Fruit fly (Drosophila melanogaster) whole organism, embryonic: ENCODE data around the gene PsGEF.

Source experiments
- Aef1 ChIP-seq: fragments of 200-800 bp; sonication (Bioruptor generic); IDR thresholded peaks from 3 replicates; pipeline ENCODE4 v1.3.6; 2022; ENCODE audit warnings: missing biosample characterization, missing genetic modification characterization
- Antp ChIP-seq: fragments of 200-800 bp; sonication (Bioruptor generic); optimal IDR thresholded peaks from 3 replicates; lab custom pipeline; 2016; ENCODE audit warnings: missing biosample characterization, missing genetic modification characterization
- B-H2 ChIP-seq: fragments of 200-800 bp; sonication (Bioruptor generic); optimal IDR thresholded peaks from 2 replicates; lab custom pipeline; 2018; ENCODE audit warnings: missing biosample characterization, mild to moderate bottlenecking, missing genetic modification characterization
- CG10543 ChIP-seq: fragments of 200-800 bp; sonication (Bioruptor generic); optimal IDR thresholded peaks from 3 replicates; lab custom pipeline; 2017; ENCODE audit warnings: missing biosample characterization, mild to moderate bottlenecking, missing genetic modification characterization, moderate library complexity
- CG11085 ChIP-seq: fragments of 200-800 bp; sonication (Bioruptor generic); IDR thresholded peaks from 2 replicates; pipeline ENCODE4 v1.3.6; 2022; ENCODE audit warnings: missing biosample characterization, missing genetic modification characterization
- CG14441 ChIP-seq: fragments of 200-800 bp; sonication (Bioruptor generic); IDR thresholded peaks from 2 replicates; pipeline ENCODE4 v1.3.6; 2022; ENCODE audit warnings: missing biosample characterization, missing genetic modification characterization
- CG1603 ChIP-seq: fragments of 200-800 bp; sonication (Bioruptor generic); optimal IDR thresholded peaks from 2 replicates; lab custom pipeline; 2019; ENCODE audit warnings: missing biosample characterization, mild to moderate bottlenecking, missing genetic modification characterization, moderate library complexity
- CG1792 ChIP-seq: fragments of 200-800 bp; sonication (Bioruptor generic); optimal IDR thresholded peaks from 2 replicates; lab custom pipeline; 2016; ENCODE audit warnings: missing biosample characterization, missing genetic modification characterization
- CG1832 ChIP-seq: fragments of 200-800 bp; sonication (Bioruptor generic); optimal IDR thresholded peaks from 2 replicates; lab custom pipeline; 2017; ENCODE audit warnings: missing biosample characterization, mild to moderate bottlenecking, missing genetic modification characterization, inconsistent platforms
- CG18599 ChIP-seq: fragments of 200-800 bp; sonication (Bioruptor generic); optimal IDR thresholded peaks from 3 replicates; lab custom pipeline; 2017; ENCODE audit warnings: missing biosample characterization, missing genetic modification characterization, mild to moderate bottlenecking, moderate library complexity, missing genetic modification reagents
- CG31365 ChIP-seq: fragments of 200-800 bp; sonication (Bioruptor generic); optimal IDR thresholded peaks from 2 replicates; lab custom pipeline; 2018; ENCODE audit warnings: missing biosample characterization, mild to moderate bottlenecking, missing genetic modification characterization
- CG3847 ChIP-seq: fragments of 200-800 bp; sonication (Bioruptor generic); IDR thresholded peaks from 2 replicates; pipeline ENCODE4 v1.3.6; 2022; ENCODE audit warnings: missing biosample characterization, missing genetic modification characterization
- CG7357 ChIP-seq: fragments of 200-800 bp; sonication (Bioruptor generic); IDR thresholded peaks from 3 replicates; pipeline ENCODE4 v1.3.6; 2022; ENCODE audit warnings: missing biosample characterization, missing genetic modification characterization
- CG7786 ChIP-seq: fragments of 200-800 bp; sonication (Bioruptor generic); optimal IDR thresholded peaks from 2 replicates; lab custom pipeline; 2016; ENCODE audit warnings: missing biosample characterization, missing genetic modification characterization
- CG8765 ChIP-seq: fragments of 200-800 bp; sonication (Bioruptor generic); IDR thresholded peaks from 2 replicates; pipeline ENCODE4 v1.3.6; 2022; ENCODE audit warnings: missing biosample characterization, missing genetic modification characterization
- CG9215 ChIP-seq: fragments of 200-800 bp; sonication (Bioruptor generic); IDR thresholded peaks from 2 replicates; pipeline ENCODE4 v1.3.6; 2022; ENCODE audit warnings: missing biosample characterization, missing genetic modification characterization
- CG9797 ChIP-seq: fragments of 200-800 bp; sonication (Bioruptor generic); optimal IDR thresholded peaks from 3 replicates; lab custom pipeline; 2018; ENCODE audit warnings: missing biosample characterization, mild to moderate bottlenecking, missing genetic modification characterization
- CTCF ChIP-seq: fragments of 200-800 bp; sonication (Bioruptor generic); optimal IDR thresholded peaks from 2 replicates; lab custom pipeline; 2017; ENCODE audit warnings: missing biosample characterization, mild to moderate bottlenecking, missing genetic modification characterization, moderate library complexity
- Deaf1 ChIP-seq: fragments of 200-800 bp; optimal IDR thresholded peaks from 3 replicates; lab custom pipeline; 2019; ENCODE audit warnings: missing biosample characterization, mild to moderate bottlenecking, missing genetic modification characterization, moderate library complexity
- Fer3 ChIP-seq: fragments of 200-800 bp; sonication (Bioruptor generic); optimal IDR thresholded peaks from 2 replicates; lab custom pipeline; 2018; ENCODE audit warnings: missing biosample characterization, mild to moderate bottlenecking, missing genetic modification characterization, moderate library complexity
- HLH4C ChIP-seq: fragments of 200-800 bp; sonication (Bioruptor generic); IDR thresholded peaks from 3 replicates; pipeline ENCODE4 v1.3.6; 2022; ENCODE audit warnings: missing biosample characterization, missing genetic modification characterization; ENCODE audit not compliant: partially characterized antibody
- HmgZ ChIP-seq: fragments of 200-800 bp; sonication (Bioruptor generic); optimal IDR thresholded peaks from 2 replicates; lab custom pipeline; 2018; ENCODE audit warnings: missing biosample characterization, mild to moderate bottlenecking, missing genetic modification characterization
- Hmr ChIP-seq: fragments of 200-800 bp; sonication (Bioruptor generic); optimal IDR thresholded peaks from 3 replicates; lab custom pipeline; 2017; ENCODE audit warnings: mild to moderate bottlenecking, missing biosample characterization, missing genetic modification reagents, missing genetic modification characterization
- Med ChIP-seq: fragments of 200-800 bp; sonication (Bioruptor generic); peaks from one replicate; lab custom pipeline; 2016; ENCODE audit warnings: missing biosample characterization, missing genetic modification characterization, mild to moderate bottlenecking, inconsistent platforms, moderate library complexity
- Neu2 ChIP-seq: fragments of 200-800 bp; sonication (Bioruptor generic); optimal IDR thresholded peaks from 3 replicates; lab custom pipeline; 2016; ENCODE audit warnings: missing biosample characterization, missing genetic modification characterization, borderline replicate concordance
- Pdp1 ChIP-seq, 2 experiments: fragments of 200-800 bp; sonication (Bioruptor generic); optimal IDR thresholded peaks; 3 replicates each; lab custom pipeline; 2016; ENCODE audit warnings: missing biosample characterization in 2 of 2, missing genetic modification characterization in 2 of 2, mild to moderate bottlenecking in 1 of 2, moderate library complexity in 1 of 2
- Side ChIP-seq: fragments of 200-800 bp; sonication (Bioruptor generic); optimal IDR thresholded peaks from 2 replicates; lab custom pipeline; 2016; ENCODE audit warnings: missing biosample characterization, missing genetic modification characterization
- amos ChIP-seq: fragments of 200-800 bp; sonication (Bioruptor generic); IDR thresholded peaks from 2 replicates; pipeline ENCODE4 v1.3.6; 2022; ENCODE audit warnings: missing biosample characterization, missing genetic modification characterization; ENCODE audit not compliant: partially characterized antibody
- ap ChIP-seq: fragments of 200-800 bp; sonication (Bioruptor generic); IDR thresholded peaks from 2 replicates; pipeline ENCODE4 v1.3.6; 2022; ENCODE audit warnings: missing biosample characterization, missing genetic modification characterization
- ash1 ChIP-seq: fragments of 200-800 bp; sonication (Bioruptor generic); optimal IDR thresholded peaks from 2 replicates; lab custom pipeline; 2018; ENCODE audit warnings: missing biosample characterization, mild to moderate bottlenecking, missing genetic modification characterization
- br ChIP-seq: fragments of >200 bp; optimal IDR thresholded peaks from 2 replicates; lab custom pipeline; 2017
- chinmo ChIP-seq: fragments of 200-800 bp; sonication (Bioruptor generic); IDR thresholded peaks from 4 replicates; pipeline ENCODE4 v1.3.6; 2022; ENCODE audit warnings: missing biosample characterization, missing genetic modification characterization; ENCODE audit not compliant: partially characterized antibody
- ci ChIP-seq: fragments of 200-800 bp; sonication (Bioruptor generic); IDR thresholded peaks from 3 replicates; pipeline ENCODE4 v1.3.6; 2022; ENCODE audit warnings: missing biosample characterization, missing genetic modification characterization
- corto ChIP-seq: fragments of 200-800 bp; sonication (Bioruptor generic); optimal IDR thresholded peaks from 2 replicates; lab custom pipeline; 2016; ENCODE audit warnings: missing biosample characterization, mild to moderate bottlenecking, missing genetic modification characterization, moderate library complexity
- crol ChIP-seq: fragments of 200-800 bp; sonication (Bioruptor generic); IDR thresholded peaks from 2 replicates; pipeline ENCODE4 v1.3.6; 2022; ENCODE audit warnings: missing biosample characterization, missing genetic modification characterization
- crp ChIP-seq, 2 experiments: fragments of 200-800 bp; sonication (Bioruptor generic); optimal IDR thresholded peaks; 2 replicates in 1 of 2; 3 replicates in 1 of 2; lab custom pipeline; 2017; ENCODE audit warnings: missing biosample characterization in 2 of 2, missing genetic modification characterization in 2 of 2, mild to moderate bottlenecking in 1 of 2, moderate library complexity in 1 of 2
- dpn ChIP-seq, 2 experiments: fragments of 200-800 bp; sonication (Bioruptor generic); optimal IDR thresholded peaks; 3 replicates each; lab custom pipeline; 2016; ENCODE audit warnings: missing biosample characterization in 2 of 2, missing genetic modification characterization in 2 of 2
- eve ChIP-seq, 2 experiments: fragments of >200 bp; optimal IDR thresholded peaks; 2 replicates each; lab custom pipeline; 2017; ENCODE audit warnings: missing biosample characterization in 2 of 2, missing genetic modification characterization in 2 of 2
- eyg ChIP-seq: fragments of 200-800 bp; sonication (Bioruptor generic); optimal IDR thresholded peaks from 3 replicates; lab custom pipeline; 2016; ENCODE audit warnings: missing biosample characterization, missing genetic modification characterization
- gce ChIP-seq: fragments of 200-800 bp; sonication (Bioruptor generic); IDR thresholded peaks from 3 replicates; pipeline ENCODE4 v1.3.6; 2022; ENCODE audit warnings: missing biosample characterization, missing genetic modification characterization
- insv ChIP-seq, 2 experiments: fragments of 200-800 bp; sonication (Bioruptor generic); optimal IDR thresholded peaks; 3 replicates each; lab custom pipeline; 2016 to 2018; ENCODE audit warnings: missing biosample characterization in 2 of 2, missing genetic modification characterization in 2 of 2
- nerfin-2 ChIP-seq: fragments of 200-800 bp; sonication (Bioruptor generic); IDR thresholded peaks from 2 replicates; pipeline ENCODE4 v1.3.6; 2022; ENCODE audit warnings: missing biosample characterization, missing genetic modification characterization; ENCODE audit not compliant: partially characterized antibody
- nom ChIP-seq: fragments of 200-800 bp; sonication (Bioruptor generic); optimal IDR thresholded peaks from 2 replicates; lab custom pipeline; 2017; ENCODE audit warnings: missing biosample characterization, missing genetic modification characterization, mild to moderate bottlenecking, moderate library complexity, missing genetic modification reagents
- pho ChIP-seq: fragments of 200-800 bp; sonication (Bioruptor generic); optimal IDR thresholded peaks from 2 replicates; lab custom pipeline; 2016; ENCODE audit warnings: missing biosample characterization, missing genetic modification characterization
- scrt ChIP-seq: fragments of 200-800 bp; sonication (Bioruptor generic); optimal IDR thresholded peaks from 2 replicates; lab custom pipeline; 2018; ENCODE audit warnings: missing biosample characterization, mild to moderate bottlenecking, missing genetic modification characterization, moderate library complexity
- ssp ChIP-seq: fragments of 200-800 bp; sonication (Bioruptor generic); IDR thresholded peaks from 2 replicates; pipeline ENCODE4 v1.3.6; 2022; ENCODE audit warnings: missing biosample characterization, missing genetic modification characterization
- stwl ChIP-seq: fragments of 200-800 bp; sonication (Bioruptor generic); optimal IDR thresholded peaks from 3 replicates; lab custom pipeline; 2018; ENCODE audit warnings: missing biosample characterization, mild to moderate bottlenecking, missing genetic modification characterization, moderate library complexity
- trh ChIP-seq: fragments of 200-800 bp; sonication (Bioruptor generic); optimal IDR thresholded peaks from 2 replicates; lab custom pipeline; 2016; ENCODE audit warnings: missing biosample characterization, missing genetic modification characterization
- ttk ChIP-seq: fragments of 200-800 bp; sonication (Bioruptor generic); IDR thresholded peaks from 2 replicates; pipeline ENCODE4 v2.1.2; 2022; ENCODE audit warnings: missing biosample characterization, missing genetic modification characterization
- vfl ChIP-seq: fragments of 200-800 bp; sonication (Bioruptor generic); optimal IDR thresholded peaks from 2 replicates; lab custom pipeline; 2016; ENCODE audit warnings: missing biosample characterization, missing genetic modification characterization
- z ChIP-seq: fragments of 200-800 bp; sonication (Bioruptor generic); IDR thresholded peaks from 3 replicates; pipeline ENCODE4 v1.3.6; 2022; ENCODE audit warnings: missing biosample characterization, missing genetic modification characterization

The PsGEF gene

DNA sequence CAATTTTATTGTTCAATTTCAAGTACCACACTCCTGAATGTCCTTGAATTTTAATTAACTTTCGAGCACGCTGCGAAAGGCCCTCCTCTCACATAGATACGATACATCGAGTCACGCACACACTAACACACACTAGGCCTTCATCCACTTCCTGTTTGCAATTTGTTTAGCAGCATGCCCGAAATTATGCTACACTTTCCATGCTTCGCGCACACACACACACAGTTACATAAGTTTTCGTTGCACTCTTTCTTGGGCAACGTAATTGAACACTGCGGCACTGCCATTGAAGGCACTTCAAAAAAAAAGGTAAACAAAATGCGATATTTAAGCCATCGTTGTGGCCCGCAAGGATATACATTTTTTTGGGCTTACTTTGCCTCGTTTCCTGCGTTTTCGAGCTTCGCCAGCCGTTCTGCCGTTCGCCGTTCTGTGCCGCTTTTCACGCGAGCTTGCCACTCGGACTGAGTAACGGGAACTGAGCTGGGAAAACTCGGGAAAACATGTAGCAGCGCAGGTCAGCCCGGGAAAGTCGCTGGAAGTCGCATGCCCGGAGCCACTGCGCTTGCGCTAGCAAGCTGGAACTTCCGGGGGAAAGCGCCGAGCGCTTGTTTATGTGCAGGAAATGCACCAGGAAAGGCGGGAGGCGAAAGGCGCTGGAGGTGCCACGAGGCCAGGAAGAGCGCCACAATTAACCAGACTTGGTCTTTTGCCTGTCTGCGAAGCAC lies 4.2 kb downstream of the PsGEF start (continued):
- no peak for TF ChIP-seq CG9215 (GFP tag; lab: Robert Waterston, UW)
- TF ChIP-seq pho (GFP tag; lab: Kevin White, UChicago) = no peak
- TF ChIP-seq z (GFP tag; lab: Robert Waterston, UW) = no peak
- no peak for TF ChIP-seq CG14441 (GFP tag; lab: Robert Waterston, UW)
- no peak for TF ChIP-seq ash1 (GFP tag; lab: Kevin White, UChicago)
- TF ChIP-seq nerfin-2 (GFP tag; lab: Robert Waterston, UW) = no peak
- peak; percentile 20 for TF ChIP-seq CTCF
- no peak for TF ChIP-seq CG18599 (GFP tag; lab: Kevin White, UChicago)
- TF ChIP-seq scrt (GFP tag; lab: Kevin White, UChicago) = no peak
- no peak for TF ChIP-seq HmgZ
- TF ChIP-seq CG1792 (GFP tag; lab: Kevin White, UChicago) = no peak
- TF ChIP-seq eve (GFP tag; optimal IDR thresholded peaks at IDR 0.05; lab: Kevin White, UChicago) = no peak
- TF ChIP-seq CG3847 (GFP tag; lab: Robert Waterston, UW) = no peak
- no peak for TF ChIP-seq Aef1
- TF ChIP-seq CG7357 (GFP tag; lab: Robert Waterston, UW) = no peak
- no peak for TF ChIP-seq Fer3 (tag; lab: Kevin White, UChicago)
- no peak for TF ChIP-seq CG1832 (GFP tag; lab: Kevin White, UChicago)
- TF ChIP-seq br = no peak
- TF ChIP-seq Deaf1 = peak; percentile 37
- TF ChIP-seq eyg (GFP tag; lab: Kevin White, UChicago) = no peak
- no peak for TF ChIP-seq ap
- no peak for TF ChIP-seq CG7786 (GFP tag; lab: Kevin White, UChicago)
- TF ChIP-seq CG1603 = no peak
- no peak for TF ChIP-seq Side (GFP tag; lab: Kevin White, UChicago)
- TF ChIP-seq stwl (tag; lab: Kevin White, UChicago) = peak; percentile 42
- peak in 1 of 2 experiments; percentile 66 for TF ChIP-seq Pdp1 (GFP tag; optimal IDR thresholded peaks at IDR 0.05; lab: Kevin White, UChicago)
- TF ChIP-seq Med (GFP tag; lab: Kevin White, UChicago) = peak; percentile 69
- TF ChIP-seq gce (GFP tag; lab: Robert Waterston, UW) = no peak
- TF ChIP-seq dpn (GFP tag; optimal IDR thresholded peaks at IDR 0.05; lab: Kevin White, UChicago) = no peak
- peak; percentile 32 for TF ChIP-seq Hmr (GFP tag; lab: Kevin White, UChicago)

DNA sequence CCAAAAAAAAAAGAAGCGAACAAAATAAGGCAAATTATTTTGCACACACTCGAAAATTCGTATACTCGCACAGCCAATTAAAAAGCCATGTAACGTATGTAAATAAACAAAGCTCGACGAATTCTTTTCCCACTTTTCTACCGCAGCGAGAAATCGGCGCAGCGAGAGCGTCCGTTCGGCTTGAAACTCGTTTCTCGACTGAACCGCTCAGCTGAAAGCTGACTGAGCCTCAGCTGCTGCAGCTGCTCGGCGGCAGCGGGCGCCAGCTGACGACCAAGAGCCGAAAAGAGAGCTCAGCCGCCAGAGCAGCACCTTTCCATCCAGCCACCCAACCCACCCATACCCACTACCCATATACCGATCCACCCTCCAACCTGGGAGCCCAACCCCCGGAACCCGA lies 21.3 kb downstream of the PsGEF start, which contains the start of gene CG2841:
Gene CG2841, minus strand, starts transcription at position 186 of the 400 bp plus-strand sequence.
- TF ChIP-seq Neu2 (GFP tag; lab: Kevin White, UChicago) (no peak), CG8765 (GFP tag; lab: Robert Waterston, UW) (no peak), HLH4C (GFP tag; lab: Robert Waterston, UW) (0 out of 3 replicates have a peak, but pooled peaks have one; percentile 13), chinmo (GFP tag; lab: Robert Waterston, UW) (0 out of 4 replicates have a peak, but pooled peaks have one; percentile 48), ttk (GFP tag; lab: Robert Waterston, UW) (peak; percentile 36; the same call in 1 of the 2 replicates), ssp (GFP tag; lab: Robert Waterston, UW) (no peak), B-H2 (GFP tag; lab: Kevin White, UChicago) (no peak), CG11085 (GFP tag; lab: Robert Waterston, UW) (no peak), insv (GFP tag; optimal IDR thresholded peaks at IDR 0.05; lab: Kevin White, UChicago) (no peak), CTCF (peak; percentile 56), crp (GFP tag; optimal IDR thresholded peaks at IDR 0.05; lab: Kevin White, UChicago) (peak in 1 of 2 experiments; percentile 36), CG10543 (GFP tag; lab: Kevin White, UChicago) (no peak), amos (GFP tag; lab: Robert Waterston, UW) (peak; percentile 28; the same call in 1 of the 2 replicates), corto (GFP tag; lab: Kevin White, UChicago) (no peak), Antp (GFP tag; lab: Kevin White, UChicago) (no peak), CG31365 (tag; lab: Kevin White, UChicago) (no peak), CG9797 (GFP tag; lab: Kevin White, UChicago) (no peak), trh (GFP tag; lab: Kevin White, UChicago) (no peak), ci (GFP tag; lab: Robert Waterston, UW) (peak; percentile 56; the same call in 2 of the 3 replicates), nom (GFP tag; lab: Kevin White, UChicago) (peak; percentile 2), vfl (GFP tag; lab: Kevin White, UChicago) (no peak), crol (GFP tag; lab: Robert Waterston, UW) (peak; percentile 67)
